Worm (Caenorhabditis elegans) whole organism, young adult: Measurements from ENCODE around the gene gstk-1.

Experiments used
- B0035.1 ChIP-seq: sonication (generic microtip); optimal IDR thresholded peaks from 2 replicates; lab custom pipeline; 2016; ENCODE audit warnings: missing genetic modification characterization, mild to moderate bottlenecking, missing compliant biosample characterization, missing genotype, missing genetic modification reagents
- C06A6.2 ChIP-seq: fragments of 200-800 bp; sonication (Bioruptor generic); conservative IDR thresholded peaks from 2 replicates; pipeline ENCODE4 v1.3.6; 2022; ENCODE audit warnings: missing genetic modification characterization, missing compliant biosample characterization
- F33H1.4 ChIP-seq: fragments of 200-800 bp; sonication (Bioruptor generic); IDR thresholded peaks from 2 replicates; pipeline ENCODE4 v1.3.6; 2022; ENCODE audit warnings: missing genetic modification reagents, missing genetic modification characterization, missing compliant biosample characterization
- F57A8.1 ChIP-seq: fragments of 200-800 bp; sonication (Bioruptor generic); optimal IDR thresholded peaks from 2 replicates; lab custom pipeline; 2018; ENCODE audit warnings: mild to moderate bottlenecking, missing genetic modification characterization, moderate library complexity, missing compliant biosample characterization
- Y67H2A.10 ChIP-seq: fragments of 200-800 bp; sonication (Bioruptor generic); conservative IDR thresholded peaks from 2 replicates; pipeline ENCODE4 v1.3.6; 2022; ENCODE audit warnings: missing genetic modification reagents, missing genetic modification characterization, missing compliant biosample characterization
- Y79H2A.3 ChIP-seq: fragments of 200-800 bp; sonication (Bioruptor generic); conservative IDR thresholded peaks from 2 replicates; pipeline ENCODE4 v1.3.6; 2022; ENCODE audit warnings: missing genetic modification reagents, missing genetic modification characterization, missing compliant biosample characterization
- Y95B8A.8 ChIP-seq: fragments of 200-800 bp; sonication (Bioruptor generic); IDR thresholded peaks from 2 replicates; pipeline ENCODE4 v1.3.6; 2022; ENCODE audit warnings: missing genetic modification reagents, missing genetic modification characterization, missing compliant biosample characterization
- ama-1 ChIP-seq, 3 experiments: fragments of 150-350 bp in 1 of 3; sonication (generic microtip) in 2 of 3; optimal IDR thresholded peaks; 2 replicates each; lab custom pipeline; 2014 to 2018; ENCODE audit warnings: missing biosample characterization in 2 of 3, missing genetic modification characterization in 2 of 3, missing genetic modification reagents in 2 of 3
- aptf-3 ChIP-seq: fragments of 200-800 bp; sonication (Bioruptor generic); IDR thresholded peaks from 2 replicates; pipeline ENCODE4 v1.3.6; 2022; ENCODE audit warnings: missing genetic modification characterization, missing compliant biosample characterization
- atf-7 ChIP-seq: sonication (generic microtip); optimal IDR thresholded peaks from 2 replicates; lab custom pipeline; 2017; ENCODE audit warnings: mild to moderate bottlenecking, missing genetic modification characterization, missing compliant biosample characterization
- athp-1 ChIP-seq: sonication (generic microtip); optimal IDR thresholded peaks from 2 replicates; lab custom pipeline; 2017; ENCODE audit warnings: mild to moderate bottlenecking, missing genetic modification characterization, missing compliant biosample characterization
- bed-1 ChIP-seq: fragments of 200-800 bp; sonication (Bioruptor generic); IDR thresholded peaks from 2 replicates; pipeline ENCODE4 v1.3.6; 2022; ENCODE audit warnings: missing genetic modification reagents, missing genetic modification characterization, missing compliant biosample characterization
- cebp-1 ChIP-seq, 2 experiments: fragments of 200-800 bp in 1 of 2; sonication (Bioruptor generic) in 1 of 2; sonication (generic microtip) in 1 of 2; IDR thresholded peaks in 1 of 2; optimal IDR thresholded peaks in 1 of 2; 2 replicates each; pipeline versions ENCODE4 v1.3.6 to Lab custom; 2017 to 2022; ENCODE audit warnings: missing compliant biosample characterization in 2 of 2, missing genetic modification characterization in 2 of 2, mild to moderate bottlenecking in 1 of 2, missing genetic modification reagents in 1 of 2, moderate library complexity in 1 of 2
- ceh-58 ChIP-seq: fragments of 200-800 bp; sonication (Bioruptor generic); IDR thresholded peaks from 2 replicates; pipeline ENCODE4 v1.3.6; 2022; ENCODE audit warnings: missing genetic modification characterization, missing compliant biosample characterization
- ceh-91 ChIP-seq: fragments of 200-800 bp; sonication (Bioruptor generic); IDR thresholded peaks from 2 replicates; pipeline ENCODE4 v1.3.6; 2022; ENCODE audit warnings: missing genetic modification reagents, missing genetic modification characterization, missing compliant biosample characterization
- dox-1 ChIP-seq: fragments of 200-800 bp; sonication (Bioruptor generic); IDR thresholded peaks from 2 replicates; pipeline ENCODE4 v1.3.6; 2022; ENCODE audit warnings: missing genetic modification reagents, missing genetic modification characterization, missing compliant biosample characterization
- egl-18 ChIP-seq: fragments of 200-800 bp; sonication (Bioruptor generic); IDR thresholded peaks from 2 replicates; pipeline ENCODE4 v1.3.6; 2022; ENCODE audit warnings: missing genetic modification reagents, missing genetic modification characterization, missing compliant biosample characterization
- egrh-3 ChIP-seq: fragments of 200-800 bp; sonication (Bioruptor generic); IDR thresholded peaks from 2 replicates; pipeline ENCODE4 v1.3.6; 2022; ENCODE audit warnings: missing genetic modification reagents, missing genetic modification characterization, missing compliant biosample characterization
- fkh-3 ChIP-seq: sonication (generic microtip); optimal IDR thresholded peaks from 2 replicates; lab custom pipeline; 2016; ENCODE audit warnings: mild to moderate bottlenecking, missing genetic modification characterization, missing compliant biosample characterization
- him-1 ChIP-seq: sonication (generic microtip); optimal IDR thresholded peaks from 2 replicates; lab custom pipeline; 2016; ENCODE audit warnings: missing genotype, missing genetic modification reagents, missing genetic modification characterization, missing compliant biosample characterization
- hlh-26 ChIP-seq: fragments of 200-800 bp; sonication (Bioruptor generic); conservative IDR thresholded peaks from 2 replicates; pipeline ENCODE4 v1.3.6; 2022; ENCODE audit warnings: missing genetic modification reagents, missing genetic modification characterization, missing compliant biosample characterization
- hmg-1.2 ChIP-seq: fragments of 200-800 bp; sonication (Bioruptor generic); IDR thresholded peaks from 2 replicates; pipeline ENCODE4 v1.3.6; 2022; ENCODE audit warnings: missing genetic modification reagents, missing genetic modification characterization, missing compliant biosample characterization
- lin-40 ChIP-seq: sonication (generic microtip); optimal IDR thresholded peaks from 2 replicates; lab custom pipeline; 2016; ENCODE audit warnings: missing genetic modification characterization, mild to moderate bottlenecking, missing compliant biosample characterization, missing genotype, missing genetic modification reagents
- lir-1 ChIP-seq: fragments of 200-800 bp; sonication (Bioruptor generic); conservative IDR thresholded peaks from 2 replicates; pipeline ENCODE4 v1.3.6; 2022; ENCODE audit warnings: missing genetic modification reagents, missing genetic modification characterization, missing compliant biosample characterization
- madf-6 ChIP-seq: fragments of 200-800 bp; sonication (Bioruptor generic); IDR thresholded peaks from 2 replicates; pipeline ENCODE4 v1.3.6; 2022; ENCODE audit warnings: missing genetic modification reagents, missing genetic modification characterization, missing compliant biosample characterization
- mes-4 ChIP-seq: sonication (generic microtip); optimal IDR thresholded peaks from 2 replicates; lab custom pipeline; 2016; ENCODE audit warnings: missing genotype, missing genetic modification characterization, missing compliant biosample characterization
- mxl-1 ChIP-seq: sonication (generic microtip); optimal IDR thresholded peaks from 2 replicates; lab custom pipeline; 2016; ENCODE audit warnings: missing genetic modification characterization, missing compliant biosample characterization
- nfya-2 ChIP-seq: fragments of 200-800 bp; sonication (Bioruptor generic); IDR thresholded peaks from 2 replicates; pipeline ENCODE4 v1.3.6; 2022; ENCODE audit warnings: missing genetic modification reagents, missing genetic modification characterization, missing compliant biosample characterization
- nhr-120 ChIP-seq: fragments of 200-800 bp; sonication (Bioruptor generic); IDR thresholded peaks from 2 replicates; pipeline ENCODE4 v1.3.6; 2022; ENCODE audit warnings: missing genetic modification characterization, missing compliant biosample characterization
- nhr-179 ChIP-seq: sonication (generic microtip); optimal IDR thresholded peaks from 2 replicates; lab custom pipeline; 2016; ENCODE audit warnings: mild to moderate bottlenecking, missing genetic modification characterization, missing compliant biosample characterization
- nhr-80 ChIP-seq: sonication (generic microtip); optimal IDR thresholded peaks from 2 replicates; lab custom pipeline; 2016; ENCODE audit warnings: missing genetic modification characterization, missing compliant biosample characterization
- pha-4 ChIP-seq: fragments of 150-350 bp; sonication (generic microtip); optimal IDR thresholded peaks from 2 replicates; lab custom pipeline; 2014; ENCODE audit warnings: missing biosample characterization, missing genetic modification reagents, missing genetic modification characterization
- rcor-1 ChIP-seq: fragments of 200-800 bp; sonication (Bioruptor generic); IDR thresholded peaks from 2 replicates; pipeline ENCODE4 v1.3.6; 2022; ENCODE audit warnings: missing genetic modification reagents, missing genetic modification characterization, missing compliant biosample characterization
- rpc-1 ChIP-seq, 2 experiments: fragments of 150-350 bp in 1 of 2; sonication (generic microtip) in 1 of 2; optimal IDR thresholded peaks; 2 replicates each; lab custom pipeline; 2014 to 2018; ENCODE audit warnings: missing biosample characterization in 1 of 2, missing genetic modification characterization in 1 of 2, missing genetic modification reagents in 1 of 2, missing genotype in 1 of 2
- somi-1 ChIP-seq: fragments of 200-800 bp; sonication (Bioruptor generic); optimal IDR thresholded peaks from 2 replicates; lab custom pipeline; 2018; ENCODE audit warnings: mild to moderate bottlenecking, missing genetic modification characterization, missing compliant biosample characterization
- sptf-2 ChIP-seq: fragments of 200-800 bp; sonication (Bioruptor generic); optimal IDR thresholded peaks from 2 replicates; lab custom pipeline; 2018; ENCODE audit warnings: mild to moderate bottlenecking, missing genetic modification characterization, missing compliant biosample characterization
- ztf-28 ChIP-seq: fragments of 200-800 bp; sonication (Bioruptor generic); IDR thresholded peaks from 2 replicates; pipeline ENCODE4 v1.3.6; 2022; ENCODE audit warnings: missing genetic modification reagents, missing genetic modification characterization, missing compliant biosample characterization

gstk-1 gene

DNA sequence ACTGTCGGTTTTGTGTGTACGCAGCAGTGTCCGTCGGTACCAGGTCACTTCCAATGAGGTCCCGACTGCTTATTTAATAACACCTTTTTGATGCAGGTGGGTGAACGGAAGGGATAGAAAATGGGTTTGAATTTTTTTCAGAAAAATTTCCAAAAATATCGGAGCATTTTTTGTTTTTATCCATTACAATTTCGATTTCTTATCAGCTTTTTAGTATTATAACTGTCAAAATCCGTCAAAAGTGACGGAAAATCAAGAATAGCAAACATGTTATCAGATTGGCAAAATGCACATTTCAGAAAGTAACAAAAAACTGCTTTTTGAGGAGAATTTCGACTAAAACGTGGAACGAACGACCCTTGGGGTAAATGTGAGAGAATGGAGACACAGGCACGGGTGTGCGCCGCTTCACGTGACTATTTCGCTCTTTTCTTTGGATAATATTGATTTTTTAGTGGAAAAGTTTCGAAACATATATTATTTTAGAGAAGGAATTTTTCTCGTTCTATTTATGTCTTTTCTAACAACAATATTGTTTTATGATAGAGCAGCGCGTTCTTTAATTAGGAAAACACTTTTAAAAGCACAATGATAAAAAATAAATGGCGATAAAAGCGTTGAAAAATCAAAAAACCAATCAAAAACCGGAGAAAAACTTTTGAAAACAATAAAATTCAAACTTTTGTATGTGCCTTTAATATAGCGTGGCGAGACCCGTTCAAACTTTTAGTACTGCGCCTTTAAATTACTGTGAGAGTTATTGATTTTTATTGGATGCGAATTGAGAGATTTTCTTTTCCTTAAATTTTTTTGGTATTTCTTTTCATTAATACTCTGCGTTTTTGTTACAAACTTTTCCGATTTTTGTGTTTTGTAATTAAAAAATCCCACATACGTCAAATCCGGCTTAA is 9.3 kb upstream of the gstk-1 start, which contains the start of gene sqv-8 (continued):
- TF ChIP-seq nhr-80 (tag; lab: Kevin White, UChicago) (peak; percentile 65), somi-1 (GFP tag; lab: Kevin White, UChicago) (no peak), egrh-3 (GFP tag; lab: Robert Waterston, UW) (no peak), Y79H2A.3 (no peak), B0035.1 (no peak), Y95B8A.8 (no peak), mxl-1 (tag; lab: Kevin White, UChicago) (no peak), lin-40 (no peak), mes-4 (tag; lab: Kevin White, UChicago) (no peak), cebp-1 (GFP tag; IDR thresholded peaks at IDR 0.05; lab: Robert Waterston, UW) (no peak), cebp-1 (tag; optimal IDR thresholded peaks at IDR 0.05; lab: Kevin White, UChicago) (peak; percentile 77), madf-6 (GFP tag; lab: Robert Waterston, UW) (peak; percentile 97), ceh-58 (GFP tag; lab: Robert Waterston, UW) (no peak), F33H1.4 (GFP tag; lab: Robert Waterston, UW) (peak; percentile 94)

- TF ChIP-seq C06A6.2 (no peak), ama-1 (optimal IDR thresholded peaks at IDR 0.05; lab: Kevin White, UChicago) (peak; percentile 21), ama-1 (GFP tag; optimal IDR thresholded peaks at IDR 0.05; lab: Kevin White, UChicago) (no peak), hmg-1.2 (GFP tag; lab: Robert Waterston, UW) (0 out of 2 replicates have a peak, but pooled peaks have one; percentile 18), aptf-3 (GFP tag; lab: Robert Waterston, UW) (no peak), madf-6 (GFP tag; lab: Robert Waterston, UW) (peak; percentile 39; the same call in 1 of the 2 replicates), F33H1.4 (GFP tag; lab: Robert Waterston, UW) (no peak)
Observed at ce11 chrII:9649191-9649590, 7.3 kb upstream of the gstk-1 start, which contains the start of gene ZK1307.9. Gene ZK1307.9 (plus strand): TSS chrII:9649491.

DNA sequence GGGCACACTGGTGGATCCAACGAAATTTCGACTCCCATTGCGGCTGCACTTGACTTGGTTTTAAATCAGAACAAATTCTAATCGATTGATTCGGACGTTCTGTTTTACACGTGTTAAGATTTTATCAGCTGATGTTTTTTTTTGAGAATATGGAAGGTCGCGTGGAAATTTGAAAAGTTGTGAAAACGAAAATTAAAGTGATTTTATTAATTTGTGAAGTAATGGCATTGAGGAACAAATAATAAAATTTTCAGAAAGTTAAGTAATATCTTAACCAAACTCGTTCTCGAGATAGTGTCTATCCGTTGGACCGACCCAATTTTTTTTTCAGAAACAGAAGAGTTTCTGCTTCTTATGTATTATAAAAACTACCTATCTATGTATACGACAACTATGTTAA is 4.8 kb upstream of the gstk-1 start, which contains the start of gene ZK1307.4:
Gene ZK1307.4 (minus strand): TSS at position 101 of the 400 bp plus-strand sequence.
- TF ChIP-seq atf-7 (tag; lab: Kevin White, UChicago), result no peak
- no peak for TF ChIP-seq hlh-26
- TF ChIP-seq him-1 (tag; lab: Kevin White, UChicago), result no peak
- no peak for TF ChIP-seq dox-1
- TF ChIP-seq ceh-91 (GFP tag; lab: Robert Waterston, UW), result no peak
- no peak for TF ChIP-seq athp-1 (tag; lab: Kevin White, UChicago)
- no peak for TF ChIP-seq nhr-120 (GFP tag; lab: Robert Waterston, UW)
- TF ChIP-seq ceh-58 (GFP tag; lab: Robert Waterston, UW), result no peak
- no peak for TF ChIP-seq lir-1 (GFP tag; lab: Robert Waterston, UW)
- no peak for TF ChIP-seq rcor-1 (GFP tag; lab: Robert Waterston, UW)
- TF ChIP-seq sptf-2 (GFP tag; lab: Kevin White, UChicago), result no peak
- no peak for TF ChIP-seq F57A8.1
- no peak for TF ChIP-seq nfya-2 (GFP tag; lab: Robert Waterston, UW)
- no peak for TF ChIP-seq pha-4 (tag; lab: Kevin White, UChicago)
- no peak for TF ChIP-seq fkh-3 (tag; lab: Kevin White, UChicago)
- no peak for TF ChIP-seq egl-18 (GFP tag; lab: Robert Waterston, UW)

DNA sequence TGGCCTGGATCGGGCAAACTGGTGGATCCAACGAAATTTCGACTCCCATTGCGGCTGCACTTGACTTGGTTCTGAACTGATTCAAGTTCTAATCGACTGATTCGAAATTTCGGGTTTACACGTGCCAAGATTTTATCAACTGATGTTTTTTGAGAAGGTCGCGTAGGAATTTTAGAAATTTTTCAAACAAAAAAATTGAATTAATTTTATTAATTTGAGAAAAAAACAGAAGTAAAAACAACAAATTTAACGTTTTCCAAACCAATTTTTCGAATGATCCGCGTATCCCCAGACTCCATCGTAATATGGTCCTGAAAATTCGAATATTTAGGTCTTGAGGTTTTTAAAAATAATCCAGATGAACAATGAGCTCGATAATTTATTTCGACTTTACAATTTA is 3.6 kb upstream of the gstk-1 start, which contains the start of gene ZK1307.3:
Gene ZK1307.3 (minus strand): TSS at position 101 of the 400 bp plus-strand sequence.
- TF ChIP-seq nhr-179 (tag; lab: Kevin White, UChicago), result no peak
- no peak for TF ChIP-seq ztf-28 (GFP tag; lab: Robert Waterston, UW)
- no peak for TF ChIP-seq Y67H2A.10 (GFP tag; lab: Robert Waterston, UW)
- no peak for TF ChIP-seq nhr-120 (GFP tag; lab: Robert Waterston, UW)
- TF ChIP-seq rpc-1 (optimal IDR thresholded peaks at IDR 0.05; lab: Kevin White, UChicago), result no peak
- no peak for TF ChIP-seq rpc-1 (tag; optimal IDR thresholded peaks at IDR 0.05; lab: Kevin White, UChicago)
- no peak for TF ChIP-seq bed-1 (GFP tag; lab: Robert Waterston, UW)
